ENCODE assay signal across 5 fruit fly cellular contexts in genomic region chr3R:11209801-11210402, dm6.
TF ChIP-seq lines count a peak whose summit lies in the region.

SdhC (minus strand) TSS chr3R:11209849.
Tctp (plus strand) TSS chr3R:11210247.

- no peak for TF ChIP-seq CTCF in whole organism, embryonic (GFP tag; optimal IDR thresholded peaks at IDR 0.05; lab: Kevin White, UChicago)

TF ChIP-seq in whole organism, adult, 20 proteins besides CTCF, POLR2A, EP300 and RAD21 (continues in another document):
- no peak for TF ChIP-seq cnc (optimal IDR thresholded peaks at IDR 0.05; lab: Kevin White, UChicago)
- peak; percentile 74 for TF ChIP-seq ovo (GFP tag; optimal IDR thresholded peaks at IDR 0.05; lab: Kevin White, UChicago)
- TF ChIP-seq CG12768 (GFP tag; optimal IDR thresholded peaks at IDR 0.05; lab: Kevin White, UChicago): peak; percentile 44
- TF ChIP-seq CG1620 (GFP tag; optimal IDR thresholded peaks at IDR 0.05; lab: Kevin White, UChicago): peak; percentile 51
- peak; percentile 36 for TF ChIP-seq CG14711 (tag; optimal IDR thresholded peaks at IDR 0.05; lab: Kevin White, UChicago)
- no peak for TF ChIP-seq CG5204 (GFP tag; optimal IDR thresholded peaks at IDR 0.05; lab: Kevin White, UChicago)
- TF ChIP-seq kay (GFP tag; lab: Kevin White, UChicago; ENCODE audit: borderline replicate concordance): no peak
- TF ChIP-seq CG7101 (tag; optimal IDR thresholded peaks at IDR 0.05; lab: Kevin White, UChicago): peak; percentile 68
- TF ChIP-seq tj (GFP tag; optimal IDR thresholded peaks at IDR 0.05; lab: Kevin White, UChicago): peak; percentile 32
- no peak for TF ChIP-seq Clk (GFP tag; optimal IDR thresholded peaks at IDR 0.05; lab: Kevin White, UChicago)
- TF ChIP-seq toe (GFP tag; optimal IDR thresholded peaks at IDR 0.05; lab: Kevin White, UChicago): peak; percentile 77
- peak; percentile 48 for TF ChIP-seq CG7045 (GFP tag; optimal IDR thresholded peaks at IDR 0.05; lab: Kevin White, UChicago)
- TF ChIP-seq Crg-1 (GFP tag; optimal IDR thresholded peaks at IDR 0.05; lab: Kevin White, UChicago): peak; percentile 33
- peak; percentile 77 for TF ChIP-seq Hr96 (GFP tag; optimal IDR thresholded peaks at IDR 0.05; lab: Kevin White, UChicago)
- peak; percentile 48 for TF ChIP-seq bab1 (GFP tag; optimal IDR thresholded peaks at IDR 0.05; lab: Kevin White, UChicago)
- peak; percentile 92 for TF ChIP-seq Mnt (GFP tag; optimal IDR thresholded peaks at IDR 0.05; lab: Kevin White, UChicago)
- TF ChIP-seq pad (GFP tag; optimal IDR thresholded peaks at IDR 0.05; lab: Kevin White, UChicago): peak; percentile 42
- peak; percentile 69 for TF ChIP-seq cic (GFP tag; optimal IDR thresholded peaks at IDR 0.05; lab: Kevin White, UChicago)

TF ChIP-seq in whole organism, embryonic, 481 proteins besides CTCF, POLR2A, EP300 and RAD21 (continues in another document):
- peak; percentile 28 for TF ChIP-seq CG8290 (GFP tag; optimal IDR thresholded peaks at IDR 0.05; lab: Kevin White, UChicago)
- TF ChIP-seq CG8290 (tag; optimal IDR thresholded peaks at IDR 0.05; lab: Kevin White, UChicago): peak in 1 of 2 experiments; percentile 71
- TF ChIP-seq gcm2 (GFP tag; optimal IDR thresholded peaks at IDR 0.05; lab: Kevin White, UChicago): no peak
- peak; percentile 5 for TF ChIP-seq CG3281 (GFP tag; optimal IDR thresholded peaks at IDR 0.05; lab: Kevin White, UChicago)
- no peak for TF ChIP-seq Ada2b (GFP tag; IDR thresholded peaks at IDR 0.05; lab: Robert Waterston, UW)
- TF ChIP-seq crc (GFP tag; optimal IDR thresholded peaks at IDR 0.05; lab: Kevin White, UChicago): no peak
- TF ChIP-seq CG2129 (GFP tag; IDR thresholded peaks at IDR 0.05; lab: Robert Waterston, UW; ENCODE audit: partially characterized antibody): no peak
- TF ChIP-seq CG10959 (GFP tag; IDR thresholded peaks at IDR 0.05; lab: Robert Waterston, UW): no peak
- TF ChIP-seq Antp (GFP tag; optimal IDR thresholded peaks at IDR 0.05; lab: Kevin White, UChicago): peak; percentile 22
- TF ChIP-seq wdn (GFP tag; IDR thresholded peaks at IDR 0.05; lab: Robert Waterston, UW): no peak
- TF ChIP-seq CG13296 (GFP tag; optimal IDR thresholded peaks at IDR 0.05; lab: Kevin White, UChicago): peak; percentile 58
- no peak for TF ChIP-seq ERR (GFP tag; optimal IDR thresholded peaks at IDR 0.05; lab: Kevin White, UChicago)
- TF ChIP-seq bab2 (GFP tag; optimal IDR thresholded peaks at IDR 0.05; lab: Kevin White, UChicago): peak; percentile 18
- peak; percentile 40; the same call in 1 of the 2 replicates for TF ChIP-seq tna (GFP tag; IDR thresholded peaks at IDR 0.05; lab: Robert Waterston, UW; ENCODE audit: partially characterized antibody)
- no peak for TF ChIP-seq Deaf1 (tag; optimal IDR thresholded peaks at IDR 0.05; lab: Kevin White, UChicago)
- no peak for TF ChIP-seq Bdp1 (GFP tag; optimal IDR thresholded peaks at IDR 0.05; lab: Kevin White, UChicago)
- TF ChIP-seq eve (GFP tag; optimal IDR thresholded peaks at IDR 0.05; lab: Kevin White, UChicago): no peak
- no peak for TF ChIP-seq crol (GFP tag; IDR thresholded peaks at IDR 0.05; lab: Robert Waterston, UW)
- TF ChIP-seq BEAF-32 (GFP tag; optimal IDR thresholded peaks at IDR 0.05; lab: Kevin White, UChicago): peak; percentile 78

TF ChIP-seq in whole organism, prepupa, 60 proteins besides CTCF, POLR2A, EP300 and RAD21 (continues in another document):
- TF ChIP-seq CG32006 (GFP tag; optimal IDR thresholded peaks at IDR 0.05; lab: Kevin White, UChicago) (no peak), net (GFP tag; optimal IDR thresholded peaks at IDR 0.05; lab: Kevin White, UChicago) (peak; percentile 5), fd85E (GFP tag; optimal IDR thresholded peaks at IDR 0.05; lab: Kevin White, UChicago) (no peak), CG3032 (tag; optimal IDR thresholded peaks at IDR 0.05; lab: Kevin White, UChicago) (peak; percentile 23), ss (GFP tag; optimal IDR thresholded peaks at IDR 0.05; lab: Kevin White, UChicago) (peak; percentile 14 to 39), Smox (GFP tag; optimal IDR thresholded peaks at IDR 0.05; lab: Kevin White, UChicago) (peak; percentile 47), CG4318 (GFP tag; optimal IDR thresholded peaks at IDR 0.05; lab: Kevin White, UChicago) (no peak), svp (GFP tag; lab: Kevin White, UChicago) (peak; percentile 74), CG10631 (GFP tag; optimal IDR thresholded peaks at IDR 0.05; lab: Kevin White, UChicago) (peak; percentile 62), pdm3 (GFP tag; optimal IDR thresholded peaks at IDR 0.05; lab: Kevin White, UChicago) (peak; percentile 52), Gug (GFP tag; IDR thresholded peaks at IDR 0.05; lab: Robert Waterston, UW) (no peak), Met (GFP tag; optimal IDR thresholded peaks at IDR 0.05; lab: Kevin White, UChicago) (peak; percentile 64), CG15336 (GFP tag; IDR thresholded peaks at IDR 0.05; lab: Robert Waterston, UW) (no peak), Sox15 (GFP tag; optimal IDR thresholded peaks at IDR 0.05; lab: Kevin White, UChicago) (no peak), fkh (GFP tag; optimal IDR thresholded peaks at IDR 0.05; lab: Kevin White, UChicago) (peak; percentile 83), dsx (GFP tag; optimal IDR thresholded peaks at IDR 0.05; lab: Kevin White, UChicago; ENCODE audit: poor library complexity, severe bottlenecking) (peak; percentile 10), achi (GFP tag; optimal IDR thresholded peaks at IDR 0.05; lab: Kevin White, UChicago) (peak; percentile 53), CG11902 (GFP tag; optimal IDR thresholded peaks at IDR 0.05; lab: Kevin White, UChicago) (no peak), CG6163 (GFP tag; IDR thresholded peaks at IDR 0.05; lab: Robert Waterston, UW) (peak; percentile 42; the same call in 2 of the 3 replicates)

TF ChIP-seq in whole organism, pupa, 21 proteins besides CTCF, POLR2A, EP300 and RAD21:
- TF ChIP-seq CG4496 (GFP tag; IDR thresholded peaks at IDR 0.05; lab: Robert Waterston, UW) (no peak), rn (GFP tag; IDR thresholded peaks at IDR 0.05; lab: Robert Waterston, UW) (no peak), gl (tag; optimal IDR thresholded peaks at IDR 0.05; lab: Kevin White, UChicago) (no peak), CG17806 (tag; optimal IDR thresholded peaks at IDR 0.05; lab: Kevin White, UChicago) (no peak), Pif1A (GFP tag; optimal IDR thresholded peaks at IDR 0.05; lab: Kevin White, UChicago) (peak; percentile 52), Ets98B (GFP tag; IDR thresholded peaks at IDR 0.05; lab: Robert Waterston, UW) (peak; percentile 36), EcR (GFP tag; optimal IDR thresholded peaks at IDR 0.05; lab: Kevin White, UChicago) (no peak), CG15710 (tag; optimal IDR thresholded peaks at IDR 0.05; lab: Kevin White, UChicago) (peak; percentile 18), CG12605 (GFP tag; IDR thresholded peaks at IDR 0.05; lab: Robert Waterston, UW) (no peak), CG14655 (GFP tag; optimal IDR thresholded peaks at IDR 0.05; lab: Kevin White, UChicago) (no peak), fd96Ca (GFP tag; IDR thresholded peaks at IDR 0.05; lab: Robert Waterston, UW) (no peak), CG13204 (GFP tag; optimal IDR thresholded peaks at IDR 0.05; lab: Kevin White, UChicago) (no peak), CG32121 (GFP tag; IDR thresholded peaks at IDR 0.05; lab: Robert Waterston, UW) (no peak), CG9948 (tag; optimal IDR thresholded peaks at IDR 0.05; lab: Kevin White, UChicago) (peak; percentile 3), CG8159 (tag; optimal IDR thresholded peaks at IDR 0.05; lab: Kevin White, UChicago) (peak; percentile 47), CG10348 (GFP tag; IDR thresholded peaks at IDR 0.05; lab: Robert Waterston, UW) (no peak), D1 (tag; optimal IDR thresholded peaks at IDR 0.05; lab: Kevin White, UChicago) (no peak), Pif1B (GFP tag; optimal IDR thresholded peaks at IDR 0.05; lab: Kevin White, UChicago) (peak; percentile 14), CG8301 (tag; optimal IDR thresholded peaks at IDR 0.05; lab: Kevin White, UChicago) (peak; percentile 15), CG34367 (tag; optimal IDR thresholded peaks at IDR 0.05; lab: Kevin White, UChicago) (peak; percentile 4), Snoo (tag; optimal IDR thresholded peaks at IDR 0.05; lab: Kevin White, UChicago) (peak; percentile 4)

TF ChIP-seq in whole organism, wandering third instar larva, 38 proteins besides CTCF, POLR2A, EP300 and RAD21 (continues in another document):
- TF ChIP-seq dmrt93B (GFP tag; optimal IDR thresholded peaks at IDR 0.05; lab: Kevin White, UChicago) (peak; percentile 24), fru (GFP tag; optimal IDR thresholded peaks at IDR 0.05; lab: Kevin White, UChicago) (peak; percentile 63), Rel (GFP tag; optimal IDR thresholded peaks at IDR 0.05; lab: Kevin White, UChicago) (no peak), Rel (tag; optimal IDR thresholded peaks at IDR 0.05; lab: Kevin White, UChicago) (peak; percentile 52), brk (GFP tag; optimal IDR thresholded peaks at IDR 0.05; lab: Kevin White, UChicago) (peak; percentile 77), Hr83 (GFP tag; optimal IDR thresholded peaks at IDR 0.05; lab: Kevin White, UChicago; ENCODE audit: poor library complexity, severe bottlenecking) (peak; percentile 82), rgr (GFP tag; optimal IDR thresholded peaks at IDR 0.05; lab: Kevin White, UChicago) (peak; percentile 57), tai (GFP tag; optimal IDR thresholded peaks at IDR 0.05; lab: Kevin White, UChicago) (no peak), Hr78 (GFP tag; optimal IDR thresholded peaks at IDR 0.05; lab: Kevin White, UChicago) (no peak), woc (GFP tag; optimal IDR thresholded peaks at IDR 0.05; lab: Kevin White, UChicago) (peak; percentile 48), Myc (optimal IDR thresholded peaks at IDR 0.05; lab: Kevin White, UChicago) (peak; percentile 51), foxo (GFP tag; optimal IDR thresholded peaks at IDR 0.05; lab: Kevin White, UChicago) (peak in 1 of 2 experiments; percentile 71), CG32264 (GFP tag; optimal IDR thresholded peaks at IDR 0.05; lab: Kevin White, UChicago) (no peak), Jra (GFP tag; optimal IDR thresholded peaks at IDR 0.05; lab: Kevin White, UChicago) (peak; percentile 65), Sp1 (GFP tag; optimal IDR thresholded peaks at IDR 0.05; lab: Kevin White, UChicago) (peak; percentile 66), sage (GFP tag; optimal IDR thresholded peaks at IDR 0.05; lab: Kevin White, UChicago) (no peak), psq (GFP tag; optimal IDR thresholded peaks at IDR 0.05; lab: Kevin White, UChicago) (peak; percentile 63), CG9705 (GFP tag; optimal IDR thresholded peaks at IDR 0.05; lab: Kevin White, UChicago) (peak; percentile 17), Dfd (GFP tag; optimal IDR thresholded peaks at IDR 0.05; lab: Kevin White, UChicago) (no peak), sv (GFP tag; optimal IDR thresholded peaks at IDR 0.05; lab: Kevin White, UChicago) (peak; percentile 58), HLH106 (tag; optimal IDR thresholded peaks at IDR 0.05; lab: Kevin White, UChicago) (peak; percentile 43), Hnf4 (GFP tag; optimal IDR thresholded peaks at IDR 0.05; lab: Kevin White, UChicago) (peak; percentile 66), ey (GFP tag; optimal IDR thresholded peaks at IDR 0.05; lab: Kevin White, UChicago) (peak; percentile 49), OdsH (GFP tag; optimal IDR thresholded peaks at IDR 0.05; lab: Kevin White, UChicago) (peak; percentile 13), br (GFP tag; optimal IDR thresholded peaks at IDR 0.05; lab: Kevin White, UChicago) (peak; percentile 40)
